Worm (Caenorhabditis elegans) whole organism, L1 larva: Measurements from ENCODE around the gene pygl-1.
A peak's percentile ranks its signal among the peaks of the same experiment; 100 is the strongest.

Experiments used
- C16A3.4 ChIP-seq: fragments of 150-350 bp; optimal IDR thresholded peaks from 2 replicates; lab custom pipeline; 2014; ENCODE audit warnings: missing biosample characterization, missing genetic modification characterization
- C34B4.2 ChIP-seq: sonication (generic microtip); optimal IDR thresholded peaks from 2 replicates; lab custom pipeline; 2017; ENCODE audit warnings: mild to moderate bottlenecking, missing genetic modification characterization, missing compliant biosample characterization
- F16B12.6 ChIP-seq: fragments of 150-350 bp; optimal IDR thresholded peaks from 2 replicates; lab custom pipeline; 2014; ENCODE audit warnings: missing biosample characterization, missing genetic modification characterization
- blmp-1 ChIP-seq: fragments of 150-350 bp; optimal IDR thresholded peaks from 2 replicates; lab custom pipeline; 2014; ENCODE audit warnings: missing biosample characterization, missing genetic modification characterization
- ceh-8 ChIP-seq: fragments of 200-800 bp; sonication (Bioruptor generic); optimal IDR thresholded peaks from 2 replicates; lab custom pipeline; 2018; ENCODE audit warnings: mild to moderate bottlenecking, missing genetic modification characterization, moderate library complexity, missing compliant biosample characterization
- ceh-82 ChIP-seq, 3 experiments: fragments of 150-350 bp in 1 of 3; sonication (generic microtip) in 2 of 3; optimal IDR thresholded peaks; 2 replicates each; lab custom pipeline; 2014 to 2017; ENCODE audit warnings: missing biosample characterization in 3 of 3, missing genetic modification characterization in 3 of 3
- dpl-1 ChIP-seq, 3 experiments: fragments of 150-350 bp in 2 of 3; sonication (generic microtip) in 1 of 3; optimal IDR thresholded peaks; 2 replicates each; lab custom pipeline; 2014 to 2017; ENCODE audit warnings: missing biosample characterization in 3 of 3, missing genetic modification characterization in 3 of 3, missing genetic modification reagents in 3 of 3
- efl-1 ChIP-seq, 4 experiments: fragments of 150-350 bp; optimal IDR thresholded peaks in 3 of 4; peaks in 1 of 4; 1 replicate in 1 of 4; 2 replicates in 3 of 4; lab custom pipeline; 2014; ENCODE audit warnings: missing biosample characterization in 2 of 4, missing genetic modification characterization in 2 of 4, missing genetic modification reagents in 2 of 4
- elt-2 ChIP-seq: sonication (generic microtip); optimal IDR thresholded peaks from 2 replicates; lab custom pipeline; 2016; ENCODE audit warnings: missing genetic modification characterization, mild to moderate bottlenecking, inconsistent platforms, missing compliant biosample characterization, missing genetic modification reagents
- elt-3 ChIP-seq, 6 experiments: fragments of 150-350 bp in 1 of 6; sonication (generic microtip); optimal IDR thresholded peaks; 2 replicates each; lab custom pipeline; 2017 to 2018; ENCODE audit warnings: missing biosample characterization in 6 of 6, missing genetic modification characterization in 6 of 6, inconsistent platforms in 1 of 6
- fkh-4 ChIP-seq: sonication (generic microtip); optimal IDR thresholded peaks from 2 replicates; lab custom pipeline; 2016; ENCODE audit warnings: missing compliant biosample characterization, missing genetic modification characterization, borderline replicate concordance
- fkh-8 ChIP-seq: sonication (generic microtip); optimal IDR thresholded peaks from 2 replicates; lab custom pipeline; 2016; ENCODE audit warnings: mild to moderate bottlenecking, missing genetic modification characterization, missing compliant biosample characterization
- grh-1 ChIP-seq: fragments of 200-800 bp; sonication (Bioruptor generic); IDR thresholded peaks from 2 replicates; pipeline ENCODE4 v1.3.6; 2022; ENCODE audit warnings: missing genetic modification reagents, missing genetic modification characterization, missing compliant biosample characterization
- hpl-2 ChIP-seq: fragments of 150-350 bp; optimal IDR thresholded peaks from 2 replicates; lab custom pipeline; 2014; ENCODE audit warnings: missing biosample characterization, missing genetic modification reagents, missing genetic modification characterization
- isw-1 ChIP-seq: fragments of 200-800 bp; sonication (Bioruptor generic); IDR thresholded peaks from 2 replicates; pipeline ENCODE4 v1.3.6; 2022; ENCODE audit warnings: missing genetic modification characterization, missing compliant biosample characterization
- jun-1 ChIP-seq: fragments of 150-350 bp; optimal IDR thresholded peaks from 2 replicates; lab custom pipeline; 2014; ENCODE audit warnings: missing biosample characterization, missing genetic modification reagents, missing genetic modification characterization
- lin-14 ChIP-seq: fragments of 200-800 bp; sonication (Bioruptor generic); optimal IDR thresholded peaks from 2 replicates; lab custom pipeline; 2018; ENCODE audit warnings: mild to moderate bottlenecking, missing genetic modification characterization, moderate library complexity, missing compliant biosample characterization
- lin-35 ChIP-seq, 2 experiments: fragments of 150-350 bp; optimal IDR thresholded peaks; 2 replicates each; lab custom pipeline; 2014; ENCODE audit warnings: missing biosample characterization in 2 of 2, missing genetic modification characterization in 2 of 2, missing genetic modification reagents in 2 of 2
- lsy-2 ChIP-seq, 2 experiments: fragments of 150-350 bp; optimal IDR thresholded peaks; 2 replicates each; lab custom pipeline; 2014; ENCODE audit warnings: missing biosample characterization in 2 of 2, missing genetic modification characterization in 2 of 2
- mef-2 ChIP-seq: fragments of 150-350 bp; optimal IDR thresholded peaks from 2 replicates; lab custom pipeline; 2014; ENCODE audit warnings: missing biosample characterization, missing genetic modification characterization
- nhr-47 ChIP-seq: sonication (generic microtip); optimal IDR thresholded peaks from 2 replicates; lab custom pipeline; 2016; ENCODE audit warnings: mild to moderate bottlenecking, missing genetic modification characterization, moderate library complexity, missing compliant biosample characterization
- nhr-71 ChIP-seq: sonication (generic microtip); optimal IDR thresholded peaks from 2 replicates; lab custom pipeline; 2016; ENCODE audit warnings: mild to moderate bottlenecking, missing genetic modification characterization, moderate library complexity, missing compliant biosample characterization
- nhr-77 ChIP-seq: fragments of 150-350 bp; optimal IDR thresholded peaks from 2 replicates; lab custom pipeline; 2014; ENCODE audit warnings: missing biosample characterization, missing genetic modification characterization
- nhr-84 ChIP-seq: sonication (generic microtip); optimal IDR thresholded peaks from 2 replicates; lab custom pipeline; 2017; ENCODE audit warnings: missing biosample characterization, missing genetic modification characterization
- nhr-85 ChIP-seq: sonication (generic microtip); peaks from one replicate; lab custom pipeline; 2016; ENCODE audit warnings: missing genetic modification characterization, inconsistent platforms, missing compliant biosample characterization
- pag-3 ChIP-seq: sonication (generic microtip); optimal IDR thresholded peaks from 2 replicates; lab custom pipeline; 2017; ENCODE audit warnings: missing genetic modification characterization, mild to moderate bottlenecking, missing compliant biosample characterization, antibody characterized with exemption, borderline replicate concordance; ENCODE audit not compliant: insufficient read depth
- pax-3 ChIP-seq: fragments of 200-800 bp; sonication (Bioruptor generic); optimal IDR thresholded peaks from 2 replicates; lab custom pipeline; 2018; ENCODE audit warnings: mild to moderate bottlenecking, missing genetic modification characterization, moderate library complexity, missing compliant biosample characterization
- pqm-1 ChIP-seq: sonication (generic microtip); optimal IDR thresholded peaks from 3 replicates; lab custom pipeline; 2017; ENCODE audit warnings: missing biosample characterization, missing genetic modification characterization
- rnt-1 ChIP-seq: sonication (generic microtip); optimal IDR thresholded peaks from 2 replicates; lab custom pipeline; 2016; ENCODE audit warnings: mild to moderate bottlenecking, missing genetic modification characterization, moderate library complexity, missing compliant biosample characterization
- sox-4 ChIP-seq: sonication (generic microtip); optimal IDR thresholded peaks from 2 replicates; lab custom pipeline; 2016; ENCODE audit warnings: missing genetic modification characterization, missing compliant biosample characterization
- sup-37 ChIP-seq: fragments of 200-800 bp; sonication (Bioruptor generic); optimal IDR thresholded peaks from 2 replicates; lab custom pipeline; 2018; ENCODE audit warnings: mild to moderate bottlenecking, missing genetic modification characterization, missing compliant biosample characterization
- tbx-2 ChIP-seq: sonication (generic microtip); optimal IDR thresholded peaks from 2 replicates; lab custom pipeline; 2016; ENCODE audit warnings: missing genetic modification characterization, missing compliant biosample characterization
- tlp-1 ChIP-seq: fragments of 150-350 bp; optimal IDR thresholded peaks from 2 replicates; lab custom pipeline; 2014; ENCODE audit warnings: missing biosample characterization, missing genetic modification characterization
- unc-130 ChIP-seq: fragments of 150-350 bp; optimal IDR thresholded peaks from 2 replicates; lab custom pipeline; 2017; ENCODE audit warnings: missing biosample characterization, missing genetic modification characterization, inconsistent platforms
- unc-30 ChIP-seq: sonication (generic microtip); optimal IDR thresholded peaks from 2 replicates; lab custom pipeline; 2017; ENCODE audit warnings: missing biosample characterization, missing genetic modification characterization
- unc-62 ChIP-seq: fragments of 150-350 bp; optimal IDR thresholded peaks from 2 replicates; lab custom pipeline; 2014; ENCODE audit warnings: missing biosample characterization, missing genetic modification reagents, missing genetic modification characterization
- unc-86 ChIP-seq: sonication (generic microtip); optimal IDR thresholded peaks from 2 replicates; lab custom pipeline; 2016; ENCODE audit warnings: missing genetic modification characterization, missing compliant biosample characterization
- zip-4 ChIP-seq: fragments of 200-800 bp; sonication (Bioruptor generic); optimal IDR thresholded peaks from 2 replicates; lab custom pipeline; 2018; ENCODE audit warnings: mild to moderate bottlenecking, missing genetic modification characterization, moderate library complexity, missing compliant biosample characterization
- ztf-11 ChIP-seq, 2 experiments: sonication (generic microtip); optimal IDR thresholded peaks; 2 replicates each; lab custom pipeline; 2016 to 2017; ENCODE audit warnings: missing genetic modification characterization in 2 of 2, missing biosample characterization in 1 of 2, missing compliant biosample characterization in 1 of 2
- ztf-4 ChIP-seq: fragments of 150-350 bp; optimal IDR thresholded peaks from 2 replicates; lab custom pipeline; 2014; ENCODE audit warnings: missing biosample characterization, missing genetic modification characterization

pygl-1 gene

ce11 chrV:3578813-3579212 lies at the start of gene pygl-1:
TSS of gene pygl-1 (plus strand) at chrV:3579023.
- no peak for TF ChIP-seq mef-2 (tag; lab: Kevin White, UChicago)
- TF ChIP-seq sox-4, result no peak
- peak; percentile 46 to 73 for TF ChIP-seq efl-1 (optimal IDR thresholded peaks at IDR 0.05; lab: Kevin White, UChicago)
- TF ChIP-seq efl-1 (GFP tag; optimal IDR thresholded peaks at IDR 0.05 in 1 of 2; lab: Kevin White, UChicago), result peak; percentile 64 to 90
- no peak for TF ChIP-seq lin-14 (GFP tag; lab: Kevin White, UChicago)
- TF ChIP-seq nhr-71 (tag; lab: Kevin White, UChicago), result no peak
- no peak for TF ChIP-seq nhr-77
- TF ChIP-seq zip-4 (GFP tag; lab: Kevin White, UChicago), result no peak
- TF ChIP-seq jun-1 (tag; lab: Kevin White, UChicago), result no peak
- TF ChIP-seq ztf-11 (tag; optimal IDR thresholded peaks at IDR 0.05; lab: Kevin White, UChicago), result no peak
- TF ChIP-seq lin-35 (GFP tag; optimal IDR thresholded peaks at IDR 0.05; lab: Kevin White, UChicago), result peak; percentile 6 to 54
- TF ChIP-seq F16B12.6 (tag; lab: Kevin White, UChicago), result peak; percentile 32
- peak in 2 of 3 experiments; percentile 24 to 70 for TF ChIP-seq dpl-1 (GFP tag; optimal IDR thresholded peaks at IDR 0.05; lab: Kevin White, UChicago)
- TF ChIP-seq unc-62 (GFP tag; lab: Kevin White, UChicago), result no peak
- no peak for TF ChIP-seq tlp-1 (tag; lab: Kevin White, UChicago)
- TF ChIP-seq ceh-8 (GFP tag; lab: Kevin White, UChicago), result no peak
- peak; percentile 64 to 92 for TF ChIP-seq lsy-2 (tag; optimal IDR thresholded peaks at IDR 0.05; lab: Kevin White, UChicago)
- TF ChIP-seq elt-2, result no peak
- no peak for TF ChIP-seq grh-1 (GFP tag; lab: Robert Waterston, UW)

ce11 chrV:3530403-3530802 lies 48.4 kb upstream of the pygl-1 start, which contains the start of gene srbc-66:
TSS of gene srbc-66 (plus strand) at chrV:3530703.
- TF ChIP-seq fkh-8 (tag; lab: Kevin White, UChicago), result peak; percentile 35
- TF ChIP-seq lin-35 (GFP tag; optimal IDR thresholded peaks at IDR 0.05; lab: Kevin White, UChicago), result no peak
- no peak for TF ChIP-seq nhr-85 (tag; lab: Kevin White, UChicago)

ce11 chrV:3535260-3535659 lies 43.6 kb upstream of the pygl-1 start, which contains the start of gene nhr-221:
TSS of gene nhr-221 (minus strand) at chrV:3535360.
- TF ChIP-seq pax-3 (tag; lab: Kevin White, UChicago) (no peak), ztf-4 (tag; lab: Kevin White, UChicago) (no peak), isw-1 (GFP tag; lab: Robert Waterston, UW) (no peak), C34B4.2 (tag; lab: Kevin White, UChicago) (no peak), unc-130 (tag; lab: Kevin White, UChicago) (no peak), blmp-1 (tag; lab: Kevin White, UChicago) (no peak), efl-1 (optimal IDR thresholded peaks at IDR 0.05; lab: Kevin White, UChicago) (no peak), efl-1 (GFP tag; optimal IDR thresholded peaks at IDR 0.05 in 1 of 2; lab: Kevin White, UChicago) (peak in 1 of 2 experiments; percentile 47), nhr-84 (no peak)

ce11 chrV:3538307-3538706 lies 40.5 kb upstream of the pygl-1 start, which contains the start of gene nhr-93:
TSS of gene nhr-93 (minus strand) at chrV:3538407.
- TF ChIP-seq tbx-2 (tag; lab: Kevin White, UChicago) (no peak), elt-3 (tag; optimal IDR thresholded peaks at IDR 0.05; lab: Kevin White, UChicago) (no peak), C16A3.4 (tag; lab: Kevin White, UChicago) (no peak), unc-30 (no peak), ceh-82 (tag; optimal IDR thresholded peaks at IDR 0.05; lab: Kevin White, UChicago) (no peak), nhr-85 (tag; lab: Kevin White, UChicago) (no peak), rnt-1 (tag; lab: Kevin White, UChicago) (no peak), unc-86 (tag; lab: Kevin White, UChicago) (no peak), fkh-4 (tag; lab: Kevin White, UChicago) (no peak), sup-37 (GFP tag; lab: Kevin White, UChicago) (no peak), C34B4.2 (tag; lab: Kevin White, UChicago) (no peak), pqm-1 (tag; lab: Kevin White, UChicago) (no peak), hpl-2 (no peak), nhr-47 (tag; lab: Kevin White, UChicago) (no peak), pag-3 (no peak)
- TF ChIP-seq, all 84 proteins: peak for 0
